Fruit fly (Drosophila melanogaster): ENCODE data around the gene drl.

- no peak for TF ChIP-seq kay (GFP tag; ENCODE audit: borderline replicate concordance)
- TF ChIP-seq bab1 (GFP tag; optimal IDR thresholded peaks at IDR 0.05) = no peak
- TF ChIP-seq ovo (GFP tag; optimal IDR thresholded peaks at IDR 0.05) = no peak
- no peak for TF ChIP-seq Mnt (GFP tag; optimal IDR thresholded peaks at IDR 0.05)
- TF ChIP-seq toe (GFP tag; optimal IDR thresholded peaks at IDR 0.05) = no peak
- no peak for TF ChIP-seq CG7045 (GFP tag; optimal IDR thresholded peaks at IDR 0.05)
- no peak for TF ChIP-seq cnc (optimal IDR thresholded peaks at IDR 0.05)
- no peak for TF ChIP-seq tj (GFP tag; optimal IDR thresholded peaks at IDR 0.05)
- TF ChIP-seq CG5204 (GFP tag; optimal IDR thresholded peaks at IDR 0.05) = no peak
- no peak for TF ChIP-seq CG14711 (tag; optimal IDR thresholded peaks at IDR 0.05)
- no peak for TF ChIP-seq Clk (GFP tag; optimal IDR thresholded peaks at IDR 0.05)
- no peak for TF ChIP-seq cic (GFP tag; optimal IDR thresholded peaks at IDR 0.05)
- no peak for TF ChIP-seq CG11617 (GFP tag; optimal IDR thresholded peaks at IDR 0.05)
These were observed 7.4 kb upstream of the drl start, which contains the start of gene CG42688 for dm6 chr2L:19182710-19183109.
